Worm (Caenorhabditis elegans) whole organism, mixed stage, embryonic: ENCODE measurements around the gene col-185.

ENCODE experiments used
- bed-3 ChIP-seq: fragments of 200-800 bp; sonication (Bioruptor generic); optimal IDR thresholded peaks from 3 replicates; lab custom pipeline; 2018; ENCODE audit warnings: mild to moderate bottlenecking, missing genetic modification characterization, moderate library complexity, missing compliant biosample characterization
- blmp-1 ChIP-seq: fragments of 150-350 bp; optimal IDR thresholded peaks from 2 replicates; lab custom pipeline; 2014; ENCODE audit warnings: missing biosample characterization, missing genetic modification characterization
- cnd-1 ChIP-seq: fragments of 200-800 bp; sonication (Bioruptor generic); optimal IDR thresholded peaks from 2 replicates; lab custom pipeline; 2018; ENCODE audit warnings: mild to moderate bottlenecking, missing genetic modification characterization, missing compliant biosample characterization
- elt-3 ChIP-seq: fragments of 150-350 bp; optimal IDR thresholded peaks from 2 replicates; lab custom pipeline; 2014; ENCODE audit warnings: missing biosample characterization, missing genetic modification characterization
- lin-32 ChIP-seq: fragments of 200-800 bp; sonication (Bioruptor generic); optimal IDR thresholded peaks from 2 replicates; lab custom pipeline; 2018; ENCODE audit warnings: mild to moderate bottlenecking, missing genetic modification characterization, missing compliant biosample characterization
- lsy-2 ChIP-seq: fragments of 150-350 bp; optimal IDR thresholded peaks from 2 replicates; lab custom pipeline; 2014; ENCODE audit warnings: missing biosample characterization, missing genetic modification characterization
- mep-1 ChIP-seq: fragments of 150-350 bp; optimal IDR thresholded peaks from 2 replicates; lab custom pipeline; 2017; ENCODE audit warnings: missing biosample characterization, missing genetic modification reagents, missing genetic modification characterization, inconsistent platforms
- nhr-237 ChIP-seq: fragments of 150-350 bp; optimal IDR thresholded peaks from 2 replicates; lab custom pipeline; 2014; ENCODE audit warnings: missing biosample characterization, missing genetic modification characterization
- nhr-28 ChIP-seq: fragments of 150-350 bp; optimal IDR thresholded peaks from 2 replicates; lab custom pipeline; 2014; ENCODE audit warnings: missing biosample characterization, missing genetic modification characterization
- nhr-76 ChIP-seq: sonication (generic microtip); optimal IDR thresholded peaks from 2 replicates; lab custom pipeline; 2017; ENCODE audit warnings: missing biosample characterization, missing genetic modification characterization

DNA sequence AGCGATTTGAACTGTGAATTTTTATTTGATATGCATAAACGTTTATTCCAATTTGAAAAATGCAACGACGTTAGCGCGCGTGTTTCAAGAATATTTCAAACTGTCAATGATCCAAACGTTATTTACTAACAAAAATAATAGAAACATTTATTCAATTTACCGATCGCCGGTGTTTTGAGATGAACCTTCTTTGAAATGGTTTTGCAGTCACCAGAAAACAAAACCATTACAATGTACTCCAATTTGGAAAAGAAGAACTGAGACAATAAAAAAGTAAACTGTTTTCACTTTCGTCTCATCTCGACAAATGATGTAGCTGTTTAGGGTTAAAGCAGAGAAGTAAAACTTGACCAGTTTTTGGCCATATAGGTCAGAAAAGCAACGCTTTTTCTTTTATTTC, 3.7 kb downstream of the col-185 start, which contains the start of gene H06A10.1:
- TF ChIP-seq nhr-237 (no peak), cnd-1 (no peak), bed-3 (GFP tag; lab: Kevin White, UChicago) (no peak), elt-3 (tag; lab: Kevin White, UChicago) (no peak), lin-32 (GFP tag; lab: Kevin White, UChicago) (no peak), blmp-1 (no peak), mep-1 (tag; lab: Kevin White, UChicago) (no peak), lsy-2 (no peak), nhr-76 (tag; lab: Kevin White, UChicago) (no peak), nhr-28 (tag; lab: Kevin White, UChicago) (no peak)
